Worm (Caenorhabditis elegans): ENCODE measurements around the gene srh-125.
A peak's percentile ranks its signal among the peaks of the same experiment; 100 is the strongest.

Gene srh-125

DNA sequence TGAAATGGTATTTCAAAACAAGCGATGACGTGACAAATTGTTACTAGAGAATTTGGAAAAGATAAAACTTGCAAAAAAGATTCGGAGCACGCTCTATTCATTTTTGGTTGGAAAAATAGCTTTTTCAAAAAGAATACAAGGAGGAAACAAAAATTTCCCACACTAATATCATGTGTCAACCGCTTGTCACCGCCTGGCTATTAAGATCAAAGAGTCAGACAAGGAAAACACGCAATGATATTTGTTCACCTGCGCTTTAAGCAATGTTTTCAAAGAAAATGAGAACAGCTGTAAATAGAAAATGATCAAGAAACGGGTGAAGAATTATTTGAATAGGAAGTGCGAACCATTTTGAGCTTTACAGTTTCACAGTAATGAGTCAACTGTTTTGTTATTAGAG, at the start of gene srh-125:
srh-125 (minus strand) TSS at position 101 of the 400 bp plus-strand sequence.
- TF ChIP-seq fos-1 (tag; optimal IDR thresholded peaks at IDR 0.05), result no peak
- TF ChIP-seq daf-12 (tag; optimal IDR thresholded peaks at IDR 0.05), result no peak
- no peak for TF ChIP-seq fkh-10 (GFP tag; optimal IDR thresholded peaks at IDR 0.05)
- TF ChIP-seq eor-1 (tag; optimal IDR thresholded peaks at IDR 0.05), result no peak
- TF ChIP-seq tbx-2 (tag; optimal IDR thresholded peaks at IDR 0.05), result no peak
- TF ChIP-seq ceh-82 (tag; optimal IDR thresholded peaks at IDR 0.05), result no peak
- TF ChIP-seq nhr-28 (tag; optimal IDR thresholded peaks at IDR 0.05), result no peak
- no peak for TF ChIP-seq pqm-1 (tag; optimal IDR thresholded peaks at IDR 0.05)
- TF ChIP-seq nhr-76 (tag; optimal IDR thresholded peaks at IDR 0.05), result no peak
- no peak for TF ChIP-seq nhr-77 (tag; optimal IDR thresholded peaks at IDR 0.05)
- TF ChIP-seq pha-4 (tag; optimal IDR thresholded peaks at IDR 0.05), result no peak
- TF ChIP-seq ceh-9 (tag; optimal IDR thresholded peaks at IDR 0.05), result no peak
- TF ChIP-seq nhr-11 (tag; optimal IDR thresholded peaks at IDR 0.05), result no peak
- TF ChIP-seq skn-1 (tag; optimal IDR thresholded peaks at IDR 0.05), result no peak
- no peak for TF ChIP-seq nhr-25 (tag; optimal IDR thresholded peaks at IDR 0.05)
- TF ChIP-seq ztf-4 (tag; optimal IDR thresholded peaks at IDR 0.05), result no peak
- TF ChIP-seq mdl-1 (tag; optimal IDR thresholded peaks at IDR 0.05), result no peak

DNA sequence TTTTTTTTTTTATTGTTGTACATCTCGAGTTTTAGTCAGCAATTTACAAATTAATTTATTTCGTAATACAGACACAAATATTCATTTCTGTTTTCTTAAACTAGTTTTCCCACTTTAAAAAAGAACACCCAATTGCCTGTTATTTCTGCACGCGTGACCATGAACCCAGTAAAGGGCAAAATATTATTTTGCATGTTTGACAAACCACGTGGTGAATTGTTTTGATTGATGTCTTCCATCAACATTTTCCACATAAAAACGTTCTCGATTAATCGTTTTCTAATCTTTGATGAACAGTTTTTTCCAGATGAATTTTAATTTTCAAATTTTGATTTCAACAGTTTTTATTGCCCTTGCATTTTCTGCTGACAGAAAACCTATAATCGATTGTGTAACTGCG, 49.0 kb upstream of the srh-125 start, which contains the start of gene C54F6.18:
C54F6.18 (plus strand) TSS at position 301 of the 400 bp plus-strand sequence.
- TF ChIP-seq egl-27 (tag; optimal IDR thresholded peaks at IDR 0.05), result no peak

DNA sequence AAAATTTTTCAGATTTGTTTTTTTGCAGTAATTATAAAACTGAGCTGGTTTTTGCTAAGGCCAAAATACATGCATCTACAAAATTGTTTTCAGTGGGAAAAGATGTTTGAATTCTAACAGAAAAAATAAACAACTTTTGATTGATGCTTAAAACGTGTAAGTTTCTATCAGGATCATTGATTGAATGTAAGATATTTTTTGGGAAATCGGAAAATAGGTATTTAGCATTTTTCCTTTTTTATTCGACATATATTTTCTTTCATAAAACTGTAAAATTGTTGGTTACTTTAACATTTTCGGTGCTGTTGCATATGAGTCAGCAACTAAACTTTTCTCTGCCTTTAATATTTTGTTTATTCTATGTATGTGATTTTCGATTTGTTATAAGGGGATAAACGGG, 47.8 kb upstream of the srh-125 start, which contains the start of gene C54F6.20:
C54F6.20 (plus strand) TSS at position 301 of the 400 bp plus-strand sequence.
- TF ChIP-seq snpc-4 (tag; optimal IDR thresholded peaks at IDR 0.05) (no peak), fos-1 (tag; optimal IDR thresholded peaks at IDR 0.05) (no peak), nhr-11 (tag; optimal IDR thresholded peaks at IDR 0.05) (no peak), ama-1 (optimal IDR thresholded peaks at IDR 0.05) (no peak), elt-1 (tag; optimal IDR thresholded peaks at IDR 0.05) (no peak), unc-39 (tag; optimal IDR thresholded peaks at IDR 0.05) (no peak), hmg-11 (tag; optimal IDR thresholded peaks at IDR 0.05) (no peak), ceh-16 (tag; optimal IDR thresholded peaks at IDR 0.05) (no peak)

DNA sequence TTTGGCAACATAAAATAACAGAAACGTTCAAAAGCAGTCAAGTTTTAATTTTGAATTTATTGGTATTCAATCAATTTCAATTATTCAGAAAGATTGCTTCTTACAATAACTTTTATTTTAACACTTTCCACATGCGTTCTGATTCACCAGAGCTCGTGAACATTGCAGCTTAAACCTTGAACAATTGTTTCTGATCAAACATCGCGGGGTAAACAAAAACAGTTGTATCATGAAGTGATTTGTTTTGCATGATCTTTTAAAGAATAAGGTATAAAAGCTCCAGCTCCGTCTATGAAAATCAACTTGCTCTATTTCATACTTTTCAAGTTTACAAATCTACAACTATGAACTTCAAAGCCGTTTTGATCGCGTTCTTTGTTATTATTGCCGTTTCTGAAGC, 46.7 kb upstream of the srh-125 start, which contains the start of gene C54F6.6:
C54F6.6 (plus strand) TSS at position 301 of the 400 bp plus-strand sequence.
- no peak for TF ChIP-seq nhr-77 (tag; optimal IDR thresholded peaks at IDR 0.05)

ce11 chrV:7522279-7522678, 45.6 kb upstream of the srh-125 start, which contains the start of gene C54F6.15:
Gene C54F6.15 (minus strand): TSS chrV:7522379.
- TF ChIP-seq egl-5 (tag; optimal IDR thresholded peaks at IDR 0.05), result no peak
- TF ChIP-seq jun-1 (tag; optimal IDR thresholded peaks at IDR 0.05), result no peak
- TF ChIP-seq nhr-23 (tag; optimal IDR thresholded peaks at IDR 0.05), result no peak
- no peak for TF ChIP-seq sea-2 (GFP tag; optimal IDR thresholded peaks at IDR 0.05)

DNA sequence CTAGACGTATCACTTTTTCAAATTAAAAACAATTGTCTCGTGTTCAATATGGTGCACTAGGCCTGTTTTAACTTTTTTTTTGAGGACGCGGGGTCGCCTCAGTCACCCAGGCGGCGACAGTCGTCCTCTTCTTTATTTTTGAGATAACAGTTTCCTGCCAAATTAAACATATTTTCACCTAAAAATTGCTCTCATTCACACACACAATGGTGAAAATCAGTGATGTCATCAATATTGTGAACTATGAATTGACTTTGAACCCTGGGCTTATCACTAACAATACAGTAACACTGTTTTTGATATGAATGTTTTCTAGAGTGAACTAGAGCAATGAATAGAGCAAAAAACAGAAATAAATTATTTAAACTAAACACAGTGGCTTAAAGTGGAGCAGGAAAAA, 44.6 kb upstream of the srh-125 start:
- TF ChIP-seq ceh-16 (tag; optimal IDR thresholded peaks at IDR 0.05) (no peak), R02D3.7 (tag; optimal IDR thresholded peaks at IDR 0.05) (no peak), elt-2 (tag; optimal IDR thresholded peaks at IDR 0.05) (peak; percentile 75), pqm-1 (tag; optimal IDR thresholded peaks at IDR 0.05) (peak; percentile 89), ZK546.5 (tag; optimal IDR thresholded peaks at IDR 0.05) (no peak)

- TF ChIP-seq ceh-82 (tag; optimal IDR thresholded peaks at IDR 0.05), result no peak
- TF ChIP-seq nhr-25 (tag; optimal IDR thresholded peaks at IDR 0.05), result no peak
- TF ChIP-seq pqm-1 (tag; optimal IDR thresholded peaks at IDR 0.05), result no peak
- no peak for TF ChIP-seq egl-27 (tag; optimal IDR thresholded peaks at IDR 0.05)
- no peak for TF ChIP-seq eor-1 (tag; optimal IDR thresholded peaks at IDR 0.05)
- no peak for TF ChIP-seq elt-1 (tag; optimal IDR thresholded peaks at IDR 0.05)
- no peak for TF ChIP-seq lsy-12 (tag; optimal IDR thresholded peaks at IDR 0.05)
- no peak for TF ChIP-seq nhr-11 (tag; optimal IDR thresholded peaks at IDR 0.05)
- TF ChIP-seq zag-1 (tag; optimal IDR thresholded peaks at IDR 0.05), result no peak
- TF ChIP-seq snpc-4 (tag; optimal IDR thresholded peaks at IDR 0.05), result no peak
- TF ChIP-seq nhr-67 (tag; optimal IDR thresholded peaks at IDR 0.05), result no peak
- no peak for TF ChIP-seq ceh-9 (tag; optimal IDR thresholded peaks at IDR 0.05)
- TF ChIP-seq daf-12 (tag; optimal IDR thresholded peaks at IDR 0.05), result no peak
- no peak for TF ChIP-seq fos-1 (tag; optimal IDR thresholded peaks at IDR 0.05)
- TF ChIP-seq nhr-12 (tag; optimal IDR thresholded peaks at IDR 0.05), result no peak
- TF ChIP-seq nhr-23 (tag; optimal IDR thresholded peaks at IDR 0.05), result no peak
- no peak for TF ChIP-seq ZK546.5 (tag; optimal IDR thresholded peaks at IDR 0.05)
- no peak for TF ChIP-seq tbx-2 (tag; optimal IDR thresholded peaks at IDR 0.05)
Observed at ce11 chrV:7520077-7520476, 43.4 kb upstream of the srh-125 start, which contains the start of gene srb-19. Gene srb-19 (minus strand): TSS chrV:7520177.

Data from whole organism, L3 larva.